Worm (Caenorhabditis elegans) whole organism, young adult: ENCODE measurements around the gene clec-257.

Source experiments
- B0035.1 ChIP-seq: sonication (generic microtip); optimal IDR thresholded peaks from 2 replicates; lab custom pipeline; 2016; ENCODE audit warnings: missing genetic modification characterization, mild to moderate bottlenecking, missing compliant biosample characterization, missing genotype, missing genetic modification reagents
- C17E4.6 ChIP-seq: fragments of 200-800 bp; sonication (Bioruptor generic); IDR thresholded peaks from 2 replicates; pipeline ENCODE4 v1.3.6; 2022; ENCODE audit warnings: missing genetic modification reagents, missing genetic modification characterization, missing compliant biosample characterization
- D2030.7 ChIP-seq: fragments of 200-800 bp; sonication (Bioruptor generic); IDR thresholded peaks from 2 replicates; pipeline ENCODE4 v1.3.6; 2022; ENCODE audit warnings: missing genetic modification reagents, missing genetic modification characterization, missing compliant biosample characterization
- F22D6.2 ChIP-seq: sonication (generic microtip); optimal IDR thresholded peaks from 2 replicates; lab custom pipeline; 2016; ENCODE audit warnings: mild to moderate bottlenecking, missing genetic modification characterization, missing compliant biosample characterization
- F23B12.7 ChIP-seq: sonication (generic microtip); optimal IDR thresholded peaks from 2 replicates; lab custom pipeline; 2017; ENCODE audit warnings: missing genetic modification characterization, mild to moderate bottlenecking, missing compliant biosample characterization, antibody characterized with exemption, moderate library complexity; ENCODE audit not compliant: insufficient read depth
- F33H1.4 ChIP-seq: fragments of 200-800 bp; sonication (Bioruptor generic); IDR thresholded peaks from 2 replicates; pipeline ENCODE4 v1.3.6; 2022; ENCODE audit warnings: missing genetic modification reagents, missing genetic modification characterization, missing compliant biosample characterization
- F39B2.1 ChIP-seq: fragments of 200-800 bp; sonication (Bioruptor generic); IDR thresholded peaks from 2 replicates; pipeline ENCODE4 v1.3.6; 2022; ENCODE audit warnings: missing genetic modification reagents, missing genetic modification characterization, missing compliant biosample characterization
- K12H6.12 ChIP-seq: fragments of 200-800 bp; sonication (Bioruptor generic); optimal IDR thresholded peaks from 2 replicates; lab custom pipeline; 2018; ENCODE audit warnings: mild to moderate bottlenecking, missing genetic modification characterization, missing compliant biosample characterization
- T07F8.4 ChIP-seq: sonication (generic microtip); optimal IDR thresholded peaks from 2 replicates; lab custom pipeline; 2016; ENCODE audit warnings: mild to moderate bottlenecking, missing genetic modification characterization, moderate library complexity, missing compliant biosample characterization
- T26A5.8 ChIP-seq: sonication (generic microtip); optimal IDR thresholded peaks from 2 replicates; lab custom pipeline; 2016; ENCODE audit warnings: missing genetic modification characterization, missing compliant biosample characterization
- Y53F4B.3 ChIP-seq: fragments of 200-800 bp; sonication (Bioruptor generic); IDR thresholded peaks from 2 replicates; pipeline ENCODE4 v1.3.6; 2022; ENCODE audit warnings: missing genetic modification reagents, missing genetic modification characterization, missing compliant biosample characterization
- Y56A3A.18 ChIP-seq: fragments of 200-800 bp; sonication (Bioruptor generic); IDR thresholded peaks from 2 replicates; pipeline ENCODE4 v1.3.6; 2022; ENCODE audit warnings: missing genetic modification reagents, missing genetic modification characterization, missing compliant biosample characterization
- Y79H2A.3 ChIP-seq: fragments of 200-800 bp; sonication (Bioruptor generic); conservative IDR thresholded peaks from 2 replicates; pipeline ENCODE4 v1.3.6; 2022; ENCODE audit warnings: missing genetic modification reagents, missing genetic modification characterization, missing compliant biosample characterization
- ama-1 ChIP-seq, 3 experiments: fragments of 150-350 bp in 1 of 3; sonication (generic microtip) in 2 of 3; optimal IDR thresholded peaks; 2 replicates each; lab custom pipeline; 2014 to 2018; ENCODE audit warnings: missing biosample characterization in 2 of 3, missing genetic modification characterization in 2 of 3, missing genetic modification reagents in 2 of 3
- attf-3 ChIP-seq: fragments of 200-800 bp; sonication (Bioruptor generic); conservative IDR thresholded peaks from 2 replicates; pipeline ENCODE4 v1.3.6; 2022; ENCODE audit warnings: missing genetic modification reagents, missing genetic modification characterization, missing compliant biosample characterization
- bed-1 ChIP-seq: fragments of 200-800 bp; sonication (Bioruptor generic); IDR thresholded peaks from 2 replicates; pipeline ENCODE4 v1.3.6; 2022; ENCODE audit warnings: missing genetic modification reagents, missing genetic modification characterization, missing compliant biosample characterization
- cebp-1 ChIP-seq, 2 experiments: fragments of 200-800 bp in 1 of 2; sonication (Bioruptor generic) in 1 of 2; sonication (generic microtip) in 1 of 2; IDR thresholded peaks in 1 of 2; optimal IDR thresholded peaks in 1 of 2; 2 replicates each; pipeline versions ENCODE4 v1.3.6 to Lab custom; 2017 to 2022; ENCODE audit warnings: missing compliant biosample characterization in 2 of 2, missing genetic modification characterization in 2 of 2, mild to moderate bottlenecking in 1 of 2, missing genetic modification reagents in 1 of 2, moderate library complexity in 1 of 2
- ceh-100 ChIP-seq: fragments of 200-800 bp; sonication (Bioruptor generic); IDR thresholded peaks from 2 replicates; pipeline ENCODE4 v1.3.6; 2022; ENCODE audit warnings: missing genetic modification reagents, missing genetic modification characterization, missing compliant biosample characterization
- dpl-1 ChIP-seq: fragments of 150-350 bp; optimal IDR thresholded peaks from 2 replicates; lab custom pipeline; 2014; ENCODE audit warnings: missing biosample characterization, missing genetic modification reagents, missing genetic modification characterization
- egrh-3 ChIP-seq: fragments of 200-800 bp; sonication (Bioruptor generic); IDR thresholded peaks from 2 replicates; pipeline ENCODE4 v1.3.6; 2022; ENCODE audit warnings: missing genetic modification reagents, missing genetic modification characterization, missing compliant biosample characterization
- hmg-1.2 ChIP-seq: fragments of 200-800 bp; sonication (Bioruptor generic); IDR thresholded peaks from 2 replicates; pipeline ENCODE4 v1.3.6; 2022; ENCODE audit warnings: missing genetic modification reagents, missing genetic modification characterization, missing compliant biosample characterization
- hmg-20 ChIP-seq: fragments of 200-800 bp; sonication (Bioruptor generic); IDR thresholded peaks from 2 replicates; pipeline ENCODE4 v1.3.6; 2022; ENCODE audit warnings: missing genetic modification reagents, missing genetic modification characterization, missing compliant biosample characterization
- hrde-1 ChIP-seq: sonication (generic microtip); optimal IDR thresholded peaks from 2 replicates; lab custom pipeline; 2016; ENCODE audit warnings: missing genetic modification characterization, mild to moderate bottlenecking, missing compliant biosample characterization, moderate library complexity, missing genotype, missing genetic modification reagents, borderline replicate concordance
- lin-35 ChIP-seq, 3 experiments: fragments of 150-350 bp in 2 of 3; sonication (generic microtip) in 1 of 3; optimal IDR thresholded peaks; 2 replicates each; lab custom pipeline; 2014 to 2018; ENCODE audit warnings: missing biosample characterization in 3 of 3, missing genetic modification characterization in 3 of 3, missing genetic modification reagents in 3 of 3
- lin-54 ChIP-seq: fragments of 200-800 bp; sonication (Bioruptor generic); optimal IDR thresholded peaks from 2 replicates; lab custom pipeline; 2018; ENCODE audit warnings: mild to moderate bottlenecking, missing genetic modification characterization, missing compliant biosample characterization
- madf-10 ChIP-seq: sonication (generic microtip); optimal IDR thresholded peaks from 2 replicates; lab custom pipeline; 2016; ENCODE audit warnings: mild to moderate bottlenecking, missing genetic modification characterization, missing compliant biosample characterization
- madf-6 ChIP-seq: fragments of 200-800 bp; sonication (Bioruptor generic); IDR thresholded peaks from 2 replicates; pipeline ENCODE4 v1.3.6; 2022; ENCODE audit warnings: missing genetic modification reagents, missing genetic modification characterization, missing compliant biosample characterization
- mes-4 ChIP-seq: sonication (generic microtip); optimal IDR thresholded peaks from 2 replicates; lab custom pipeline; 2016; ENCODE audit warnings: missing genotype, missing genetic modification characterization, missing compliant biosample characterization
- mxl-1 ChIP-seq: sonication (generic microtip); optimal IDR thresholded peaks from 2 replicates; lab custom pipeline; 2016; ENCODE audit warnings: missing genetic modification characterization, missing compliant biosample characterization
- nhr-120 ChIP-seq: fragments of 200-800 bp; sonication (Bioruptor generic); IDR thresholded peaks from 2 replicates; pipeline ENCODE4 v1.3.6; 2022; ENCODE audit warnings: missing genetic modification characterization, missing compliant biosample characterization
- nhr-27 ChIP-seq: fragments of 200-800 bp; sonication (Bioruptor generic); optimal IDR thresholded peaks from 2 replicates; lab custom pipeline; 2018; ENCODE audit warnings: mild to moderate bottlenecking, missing genetic modification characterization, moderate library complexity, missing compliant biosample characterization
- rec-8 ChIP-seq, 2 experiments: sonication (generic microtip); optimal IDR thresholded peaks; 2 replicates each; lab custom pipeline; 2016; ENCODE audit warnings: mild to moderate bottlenecking in 2 of 2, missing genetic modification characterization in 2 of 2, missing genetic modification reagents in 2 of 2, missing genotype in 2 of 2, missing biosample characterization in 1 of 2, missing compliant biosample characterization in 1 of 2, moderate library complexity in 1 of 2
- sea-2 ChIP-seq: fragments of 200-800 bp; sonication (Bioruptor generic); IDR thresholded peaks from 2 replicates; pipeline ENCODE4 v1.3.6; 2022; ENCODE audit warnings: missing genetic modification characterization, missing compliant biosample characterization
- snpc-1.1 ChIP-seq: sonication (generic microtip); optimal IDR thresholded peaks from 2 replicates; lab custom pipeline; 2017; ENCODE audit warnings: missing genetic modification characterization, mild to moderate bottlenecking, missing compliant biosample characterization, antibody characterized with exemption, moderate library complexity, missing genotype, missing genetic modification reagents; ENCODE audit not compliant: insufficient read depth
- snpc-3.4 ChIP-seq: sonication (generic microtip); optimal IDR thresholded peaks from 2 replicates; lab custom pipeline; 2017; ENCODE audit warnings: missing genetic modification characterization, mild to moderate bottlenecking, missing compliant biosample characterization, antibody characterized with exemption, moderate library complexity, missing genotype, missing genetic modification reagents
- snpc-4 ChIP-seq, 5 experiments: fragments of 150-350 bp in 1 of 5; sonication (generic microtip) in 4 of 5; optimal IDR thresholded peaks; 2 replicates each; lab custom pipeline; 2014 to 2018; ENCODE audit warnings: missing genetic modification characterization in 5 of 5, missing biosample characterization in 3 of 5, antibody characterized with exemption in 2 of 5, mild to moderate bottlenecking in 2 of 5, missing compliant biosample characterization in 2 of 5, missing genotype in 2 of 5, moderate library complexity in 2 of 5, missing genetic modification reagents in 1 of 5
- sptf-2 ChIP-seq: fragments of 200-800 bp; sonication (Bioruptor generic); optimal IDR thresholded peaks from 2 replicates; lab custom pipeline; 2018; ENCODE audit warnings: mild to moderate bottlenecking, missing genetic modification characterization, missing compliant biosample characterization
- zfh-2 ChIP-seq: fragments of 200-800 bp; sonication (Bioruptor generic); conservative IDR thresholded peaks from 2 replicates; pipeline ENCODE4 v1.3.6; 2022; ENCODE audit warnings: missing genetic modification reagents, missing genetic modification characterization, missing compliant biosample characterization
- zim-3 ChIP-seq: sonication (generic microtip); optimal IDR thresholded peaks from 2 replicates; lab custom pipeline; 2017; ENCODE audit warnings: mild to moderate bottlenecking, missing genetic modification characterization, moderate library complexity, missing compliant biosample characterization
- ztf-18 ChIP-seq: sonication (generic microtip); optimal IDR thresholded peaks from 2 replicates; lab custom pipeline; 2016; ENCODE audit warnings: missing genotype, mild to moderate bottlenecking, missing genetic modification characterization, missing compliant biosample characterization
- ztf-22 ChIP-seq: fragments of 200-800 bp; sonication (Bioruptor generic); optimal IDR thresholded peaks from 2 replicates; lab custom pipeline; 2018; ENCODE audit warnings: mild to moderate bottlenecking, missing genetic modification characterization, moderate library complexity, missing compliant biosample characterization
- ztf-25 ChIP-seq: fragments of 200-800 bp; sonication (Bioruptor generic); IDR thresholded peaks from 2 replicates; pipeline ENCODE4 v1.3.6; 2022; ENCODE audit warnings: missing genetic modification reagents, missing genetic modification characterization, missing compliant biosample characterization
- ztf-3 ChIP-seq: fragments of 200-800 bp; sonication (Bioruptor generic); optimal IDR thresholded peaks from 2 replicates; lab custom pipeline; 2018; ENCODE audit warnings: mild to moderate bottlenecking, missing genetic modification characterization, missing compliant biosample characterization

Gene clec-257

ce11 chrV:18772761-18773160 is at the start of gene clec-257:
Gene clec-257 (plus strand): TSS chrV:18773061.
- TF ChIP-seq nhr-120 (GFP tag; lab: Robert Waterston, UW) (no peak), ztf-3 (no peak), B0035.1 (tag; lab: Kevin White, UChicago) (no peak), Y79H2A.3 (GFP tag; lab: Robert Waterston, UW) (no peak), K12H6.12 (no peak), mes-4 (tag; lab: Kevin White, UChicago) (no peak), T26A5.8 (tag; lab: Kevin White, UChicago) (no peak), snpc-1.1 (tag; lab: Kevin White, UChicago) (no peak), madf-10 (no peak)

- TF ChIP-seq dpl-1 (GFP tag; lab: Kevin White, UChicago) (no peak), T07F8.4 (no peak), hmg-1.2 (GFP tag; lab: Robert Waterston, UW) (peak; percentile 99), zfh-2 (GFP tag; lab: Robert Waterston, UW) (peak; percentile 71), egrh-3 (GFP tag; lab: Robert Waterston, UW) (no peak), D2030.7 (no peak), ztf-25 (GFP tag; lab: Robert Waterston, UW) (no peak), F23B12.7 (tag; lab: Kevin White, UChicago) (peak; percentile 49), ama-1 (optimal IDR thresholded peaks at IDR 0.05; lab: Kevin White, UChicago) (no peak), ama-1 (GFP tag; optimal IDR thresholded peaks at IDR 0.05; lab: Kevin White, UChicago) (no peak), mxl-1 (tag; lab: Kevin White, UChicago) (no peak), F39B2.1 (GFP tag; lab: Robert Waterston, UW) (no peak), lin-54 (GFP tag; lab: Kevin White, UChicago) (peak; percentile 49), Y53F4B.3 (GFP tag; lab: Robert Waterston, UW) (no peak), lin-35 (GFP tag; optimal IDR thresholded peaks at IDR 0.05; lab: Kevin White, UChicago) (peak in 1 of 3 experiments; percentile 74), snpc-3.4 (peak; percentile 51), snpc-4 (GFP tag; optimal IDR thresholded peaks at IDR 0.05; lab: Kevin White, UChicago) (no peak), snpc-4 (tag; optimal IDR thresholded peaks at IDR 0.05; lab: Kevin White, UChicago) (peak in 3 of 4 experiments; percentile 46 to 74 (median 55)), rec-8 (tag; optimal IDR thresholded peaks at IDR 0.05; lab: Kevin White, UChicago) (no peak), nhr-27 (tag; lab: Kevin White, UChicago) (no peak), Y56A3A.18 (GFP tag; lab: Robert Waterston, UW) (no peak), madf-10 (no peak), C17E4.6 (GFP tag; lab: Robert Waterston, UW) (no peak), F22D6.2 (tag; lab: Kevin White, UChicago) (no peak)
Measured at ce11 chrV:18723604-18724003, 49.3 kb upstream of the clec-257 start.

DNA sequence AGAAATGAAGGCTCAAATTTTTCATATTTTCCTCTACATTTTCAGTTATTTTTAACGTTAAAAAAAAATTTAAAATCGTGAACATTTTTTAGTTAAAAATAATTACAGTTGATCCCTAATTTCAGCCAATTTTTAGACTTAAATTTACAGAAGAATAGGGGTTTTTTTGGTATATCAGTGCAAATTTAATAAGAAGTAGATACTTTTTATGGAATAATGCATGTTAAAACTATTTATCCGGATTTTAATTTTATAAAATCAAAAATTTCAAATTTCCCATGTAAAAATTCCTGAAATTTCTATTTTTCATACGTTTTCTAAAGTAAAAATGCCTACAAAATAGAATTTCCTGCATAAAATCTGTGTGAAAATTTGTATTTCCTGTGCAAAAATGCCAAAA is 48.8 kb upstream of the clec-257 start:
- TF ChIP-seq lin-35 (GFP tag; optimal IDR thresholded peaks at IDR 0.05; lab: Kevin White, UChicago) = no peak
- no peak for TF ChIP-seq hmg-20 (GFP tag; lab: Robert Waterston, UW)
- TF ChIP-seq madf-6 = no peak
- TF ChIP-seq mes-4 (tag; lab: Kevin White, UChicago) = no peak
- TF ChIP-seq sea-2 = no peak
- no peak for TF ChIP-seq hrde-1 (tag; lab: Kevin White, UChicago)
- TF ChIP-seq T07F8.4 = no peak
- no peak for TF ChIP-seq K12H6.12
- TF ChIP-seq ztf-18 (tag; lab: Kevin White, UChicago) = no peak
- no peak for TF ChIP-seq ztf-22 (GFP tag; lab: Kevin White, UChicago)
- TF ChIP-seq ceh-100 (GFP tag; lab: Robert Waterston, UW) = no peak
- TF ChIP-seq zim-3 (tag; lab: Kevin White, UChicago) = no peak
- TF ChIP-seq Y56A3A.18 (GFP tag; lab: Robert Waterston, UW) = no peak
- no peak for TF ChIP-seq attf-3
- TF ChIP-seq bed-1 = no peak
- no peak for TF ChIP-seq F23B12.7 (tag; lab: Kevin White, UChicago)
- TF ChIP-seq nhr-27 (tag; lab: Kevin White, UChicago) = no peak
- no peak for TF ChIP-seq F33H1.4
- TF ChIP-seq cebp-1 (GFP tag; IDR thresholded peaks at IDR 0.05; lab: Robert Waterston, UW) = no peak
- TF ChIP-seq cebp-1 (tag; optimal IDR thresholded peaks at IDR 0.05; lab: Kevin White, UChicago) = no peak
- TF ChIP-seq sptf-2 (GFP tag; lab: Kevin White, UChicago) = no peak
- TF ChIP-seq, all 124 proteins: peak for 0
